Worm (Caenorhabditis elegans) whole organism, L4 larva: ENCODE data around the gene nhr-96.

ENCODE experiments used
- F37D6.2 ChIP-seq: sonication (generic microtip); optimal IDR thresholded peaks from 2 replicates; lab custom pipeline; 2016; ENCODE audit warnings: mild to moderate bottlenecking, missing genetic modification characterization, missing compliant biosample characterization
- F49E8.2 ChIP-seq: sonication (generic microtip); optimal IDR thresholded peaks from 2 replicates; lab custom pipeline; 2016; ENCODE audit warnings: missing compliant biosample characterization, mild to moderate bottlenecking, missing genetic modification characterization, borderline replicate concordance
- Y48G9A.11 ChIP-seq: fragments of 200-800 bp; sonication (Bioruptor generic); IDR thresholded peaks from 2 replicates; pipeline ENCODE4 v1.3.6; 2022; ENCODE audit warnings: missing genetic modification reagents, missing genetic modification characterization, missing compliant biosample characterization
- aha-1 ChIP-seq: fragments of 150-350 bp; peaks from one replicate; lab custom pipeline; 2014; ENCODE audit warnings: missing biosample characterization, missing genetic modification characterization
- aly-2 ChIP-seq: sonication (generic microtip); optimal IDR thresholded peaks from 2 replicates; lab custom pipeline; 2018; ENCODE audit warnings: missing biosample characterization, missing genetic modification characterization
- ama-1 ChIP-seq: fragments of 150-350 bp; optimal IDR thresholded peaks from 2 replicates; lab custom pipeline; 2014; ENCODE audit warnings: inconsistent platforms, mixed read lengths
- arid-1 ChIP-seq: fragments of 200-800 bp; sonication (Bioruptor generic); conservative IDR thresholded peaks from 2 replicates; pipeline ENCODE4 v1.3.6; 2022; ENCODE audit warnings: missing genetic modification reagents, missing genetic modification characterization, missing compliant biosample characterization
- ceh-20 ChIP-seq: fragments of 200-800 bp; sonication (Bioruptor generic); IDR thresholded peaks from 2 replicates; pipeline ENCODE4 v1.3.6; 2022; ENCODE audit warnings: missing genetic modification reagents, missing genetic modification characterization, missing compliant biosample characterization
- ceh-28 ChIP-seq: fragments of 150-350 bp; optimal IDR thresholded peaks from 2 replicates; lab custom pipeline; 2014; ENCODE audit warnings: missing biosample characterization, missing genetic modification reagents, missing genetic modification characterization
- ceh-44 ChIP-seq: fragments of 200-800 bp; sonication (Bioruptor generic); IDR thresholded peaks from 2 replicates; pipeline ENCODE4 v1.3.6; 2022; ENCODE audit warnings: missing genetic modification reagents, missing genetic modification characterization, missing compliant biosample characterization
- cey-2 ChIP-seq: sonication (generic microtip); optimal IDR thresholded peaks from 3 replicates; lab custom pipeline; 2017; ENCODE audit warnings: missing genetic modification characterization, mild to moderate bottlenecking, missing compliant biosample characterization, antibody characterized with exemption, borderline replicate concordance; ENCODE audit not compliant: insufficient read depth
- daf-19 ChIP-seq: fragments of 200-800 bp; sonication (Bioruptor generic); conservative IDR thresholded peaks from 2 replicates; pipeline ENCODE4 v1.3.6; 2022; ENCODE audit warnings: missing genetic modification characterization, missing compliant biosample characterization
- dmd-6 ChIP-seq: fragments of 200-800 bp; sonication (Bioruptor generic); IDR thresholded peaks from 2 replicates; pipeline ENCODE4 v1.3.6; 2022; ENCODE audit warnings: missing genetic modification reagents, missing genetic modification characterization, missing compliant biosample characterization
- dmd-9 ChIP-seq: fragments of 200-800 bp; sonication (Bioruptor generic); IDR thresholded peaks from 2 replicates; pipeline ENCODE4 v1.3.6; 2022; ENCODE audit warnings: missing genetic modification reagents, missing genetic modification characterization, missing compliant biosample characterization
- dve-1 ChIP-seq: sonication (generic microtip); optimal IDR thresholded peaks from 2 replicates; lab custom pipeline; 2017; ENCODE audit warnings: antibody characterized with exemption, mild to moderate bottlenecking, missing genetic modification characterization, missing compliant biosample characterization; ENCODE audit not compliant: insufficient read depth
- egl-43 ChIP-seq: fragments of 200-800 bp; sonication (Bioruptor generic); IDR thresholded peaks from 2 replicates; pipeline ENCODE4 v1.3.6; 2022; ENCODE audit warnings: missing genetic modification reagents, missing genetic modification characterization, missing compliant biosample characterization
- fkh-10 ChIP-seq: fragments of 150-350 bp; optimal IDR thresholded peaks from 2 replicates; lab custom pipeline; 2014; ENCODE audit warnings: missing biosample characterization, missing genetic modification reagents, missing genetic modification characterization
- fos-1 ChIP-seq: fragments of 150-350 bp; optimal IDR thresholded peaks from 2 replicates; lab custom pipeline; 2014; ENCODE audit warnings: missing biosample characterization, missing genetic modification characterization
- hif-1 ChIP-seq, 2 experiments: sonication (generic microtip); optimal IDR thresholded peaks; 2 replicates each; lab custom pipeline; 2016 to 2017; ENCODE audit warnings: missing compliant biosample characterization in 2 of 2, missing genetic modification characterization in 2 of 2, missing genetic modification reagents in 2 of 2, missing genotype in 2 of 2, mild to moderate bottlenecking in 1 of 2
- hlh-11 ChIP-seq: fragments of 200-800 bp; sonication (Bioruptor generic); optimal IDR thresholded peaks from 2 replicates; lab custom pipeline; 2018; ENCODE audit warnings: mild to moderate bottlenecking, missing genetic modification characterization, missing compliant biosample characterization
- hlh-30 ChIP-seq: sonication (generic microtip); optimal IDR thresholded peaks from 2 replicates; lab custom pipeline; 2017; ENCODE audit warnings: antibody characterized with exemption, mild to moderate bottlenecking, missing genetic modification characterization, missing compliant biosample characterization; ENCODE audit not compliant: insufficient read depth
- lin-1 ChIP-seq: fragments of 200-800 bp; sonication (Bioruptor generic); IDR thresholded peaks from 2 replicates; pipeline ENCODE4 v1.3.6; 2022; ENCODE audit warnings: missing genetic modification reagents, missing genetic modification characterization, missing compliant biosample characterization
- lin-15B ChIP-seq: fragments of 150-350 bp; sonication (generic microtip); optimal IDR thresholded peaks from 3 replicates; lab custom pipeline; 2014; ENCODE audit warnings: missing biosample characterization, missing genetic modification characterization
- lin-29 ChIP-seq: fragments of 200-800 bp; sonication (Bioruptor generic); IDR thresholded peaks from 2 replicates; pipeline ENCODE4 v1.3.6; 2022; ENCODE audit warnings: missing genetic modification reagents, missing genetic modification characterization, missing compliant biosample characterization
- lin-38 ChIP-seq: fragments of 200-800 bp; sonication (Bioruptor generic); IDR thresholded peaks from 2 replicates; pipeline ENCODE4 v1.3.6; 2022; ENCODE audit warnings: missing genetic modification reagents, missing genetic modification characterization, missing compliant biosample characterization
- lin-39 ChIP-seq: fragments of 150-350 bp; optimal IDR thresholded peaks from 2 replicates; lab custom pipeline; 2014; ENCODE audit warnings: missing biosample characterization, missing genetic modification reagents, missing genetic modification characterization
- lir-3 ChIP-seq: sonication (generic microtip); optimal IDR thresholded peaks from 2 replicates; lab custom pipeline; 2016; ENCODE audit warnings: mild to moderate bottlenecking, missing genetic modification characterization, missing compliant biosample characterization
- madf-5 ChIP-seq, 2 experiments: fragments of 200-800 bp; sonication (Bioruptor generic); IDR thresholded peaks; 2 replicates each; pipeline ENCODE4 v1.3.6; 2022; ENCODE audit warnings: missing compliant biosample characterization in 2 of 2, missing genetic modification characterization in 2 of 2
- mdt-29 ChIP-seq: fragments of 200-800 bp; sonication (Bioruptor generic); IDR thresholded peaks from 2 replicates; pipeline ENCODE4 v1.3.6; 2022; ENCODE audit warnings: missing genetic modification reagents, missing genetic modification characterization, missing compliant biosample characterization
- mep-1 ChIP-seq: fragments of 150-350 bp; sonication (generic microtip); optimal IDR thresholded peaks from 3 replicates; lab custom pipeline; 2014; ENCODE audit warnings: missing biosample characterization, missing genetic modification characterization
- mes-2 ChIP-seq: sonication (generic microtip); optimal IDR thresholded peaks from 2 replicates; lab custom pipeline; 2016; ENCODE audit warnings: missing genotype, mild to moderate bottlenecking, missing genetic modification characterization, missing compliant biosample characterization; ENCODE audit not compliant: poor library complexity, severe bottlenecking
- mxl-3 ChIP-seq: fragments of 200-800 bp; sonication (Bioruptor generic); optimal IDR thresholded peaks from 2 replicates; lab custom pipeline; 2018; ENCODE audit warnings: mild to moderate bottlenecking, missing genetic modification characterization, missing compliant biosample characterization
- nhr-102 ChIP-seq: sonication (generic microtip); optimal IDR thresholded peaks from 2 replicates; lab custom pipeline; 2016; ENCODE audit warnings: mild to moderate bottlenecking, missing genetic modification characterization, moderate library complexity, missing compliant biosample characterization
- nhr-11 ChIP-seq: fragments of 150-350 bp; optimal IDR thresholded peaks from 2 replicates; lab custom pipeline; 2014; ENCODE audit warnings: missing biosample characterization, missing genetic modification characterization
- nhr-237 ChIP-seq: sonication (generic microtip); optimal IDR thresholded peaks from 2 replicates; lab custom pipeline; 2017; ENCODE audit warnings: missing biosample characterization, missing genetic modification characterization
- nhr-25 ChIP-seq: sonication (generic microtip); optimal IDR thresholded peaks from 2 replicates; lab custom pipeline; 2017; ENCODE audit warnings: missing genetic modification characterization, mild to moderate bottlenecking, missing compliant biosample characterization, antibody characterized with exemption, moderate library complexity, borderline replicate concordance; ENCODE audit not compliant: insufficient read depth
- nhr-28 ChIP-seq: fragments of 150-350 bp; optimal IDR thresholded peaks from 2 replicates; lab custom pipeline; 2014; ENCODE audit warnings: missing biosample characterization, missing genetic modification characterization
- nhr-42 ChIP-seq: fragments of 200-800 bp; sonication (Bioruptor generic); IDR thresholded peaks from 2 replicates; pipeline ENCODE4 v1.3.6; 2022; ENCODE audit warnings: missing genetic modification characterization, missing compliant biosample characterization
- pqm-1 ChIP-seq: sonication (generic microtip); optimal IDR thresholded peaks from 2 replicates; lab custom pipeline; 2017; ENCODE audit warnings: missing biosample characterization, missing genetic modification characterization
- saeg-2 ChIP-seq: fragments of 200-800 bp; sonication (Bioruptor generic); IDR thresholded peaks from 2 replicates; pipeline ENCODE4 v1.3.6; 2022; ENCODE audit warnings: missing genetic modification reagents, missing genetic modification characterization, missing compliant biosample characterization
- set-16 ChIP-seq: fragments of 200-800 bp; sonication (Bioruptor generic); IDR thresholded peaks from 2 replicates; pipeline ENCODE4 v1.3.6; 2022; ENCODE audit warnings: missing genetic modification reagents, missing genetic modification characterization, missing compliant biosample characterization
- skn-1 ChIP-seq: fragments of 150-350 bp; optimal IDR thresholded peaks from 2 replicates; lab custom pipeline; 2014; ENCODE audit warnings: missing biosample characterization, missing genetic modification characterization
- spr-1 ChIP-seq: sonication (generic microtip); optimal IDR thresholded peaks from 2 replicates; lab custom pipeline; 2016; ENCODE audit warnings: mild to moderate bottlenecking, missing genetic modification characterization, missing compliant biosample characterization
- unc-130 ChIP-seq: sonication (generic microtip); optimal IDR thresholded peaks from 2 replicates; lab custom pipeline; 2016; ENCODE audit warnings: missing genetic modification reagents, missing genetic modification characterization, missing compliant biosample characterization
- ztf-11 ChIP-seq: fragments of 150-350 bp; optimal IDR thresholded peaks from 2 replicates; lab custom pipeline; 2014; ENCODE audit warnings: missing biosample characterization, missing genetic modification characterization

nhr-96 gene

DNA sequence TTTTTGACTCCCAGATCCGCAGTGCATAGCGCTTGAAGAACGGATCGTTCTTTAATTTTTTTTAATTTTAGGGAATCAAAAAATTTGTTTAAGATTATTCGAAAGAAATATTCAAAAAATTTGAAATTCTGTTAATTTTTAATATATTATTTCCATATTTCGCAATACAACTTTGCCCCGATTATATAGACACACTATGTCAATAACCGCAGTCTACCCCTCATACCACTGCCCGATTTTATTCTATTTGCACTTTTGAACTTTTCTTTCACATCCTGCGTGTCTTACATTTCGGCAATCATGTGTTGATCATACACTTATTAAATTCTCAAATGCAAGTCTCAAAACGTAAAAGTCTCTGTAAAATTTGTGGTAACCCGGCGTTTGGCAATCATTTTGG, 14.5 kb upstream of the nhr-96 start, which contains the start of gene nhr-56 (continued):
- TF ChIP-seq lir-3 (no peak), lin-1 (GFP tag; lab: Robert Waterston, UW) (no peak), mes-2 (tag; lab: Kevin White, UChicago) (peak; percentile 60), lin-38 (GFP tag; lab: Robert Waterston, UW) (no peak), nhr-11 (tag; lab: Kevin White, UChicago) (no peak), daf-19 (GFP tag; lab: Robert Waterston, UW) (no peak), mdt-29 (GFP tag; lab: Robert Waterston, UW) (no peak), dmd-9 (no peak), nhr-237 (tag; lab: Kevin White, UChicago) (no peak), nhr-102 (tag; lab: Kevin White, UChicago) (peak; percentile 21), hlh-11 (tag; lab: Kevin White, UChicago) (peak; percentile 81), unc-130 (GFP tag; lab: Kevin White, UChicago) (no peak), Y48G9A.11 (GFP tag; lab: Robert Waterston, UW) (no peak), nhr-42 (GFP tag; lab: Robert Waterston, UW) (no peak), spr-1 (tag; lab: Kevin White, UChicago) (no peak), saeg-2 (GFP tag; lab: Robert Waterston, UW) (no peak), cey-2 (tag; lab: Kevin White, UChicago) (no peak), lin-15B (tag; lab: Kevin White, UChicago) (no peak), nhr-25 (tag; lab: Kevin White, UChicago) (no peak), madf-5 (GFP tag; IDR thresholded peaks at IDR 0.05; lab: Robert Waterston, UW) (no peak), dmd-6 (peak; percentile 74), ceh-20 (no peak), mep-1 (tag; lab: Kevin White, UChicago) (peak; percentile 54), F49E8.2 (tag; lab: Kevin White, UChicago) (no peak), dve-1 (tag; lab: Kevin White, UChicago) (peak; percentile 67), nhr-28 (tag; lab: Kevin White, UChicago) (peak; percentile 81), aly-2 (tag; lab: Kevin White, UChicago) (no peak), hif-1 (tag; optimal IDR thresholded peaks at IDR 0.05; lab: Kevin White, UChicago) (no peak), pqm-1 (tag; lab: Kevin White, UChicago) (peak; percentile 55), ceh-44 (no peak), aha-1 (tag; lab: Kevin White, UChicago) (no peak), arid-1 (GFP tag; lab: Robert Waterston, UW) (no peak), mxl-3 (peak; percentile 49), fkh-10 (no peak), set-16 (GFP tag; lab: Robert Waterston, UW) (no peak), lin-39 (tag; lab: Kevin White, UChicago) (no peak)

DNA sequence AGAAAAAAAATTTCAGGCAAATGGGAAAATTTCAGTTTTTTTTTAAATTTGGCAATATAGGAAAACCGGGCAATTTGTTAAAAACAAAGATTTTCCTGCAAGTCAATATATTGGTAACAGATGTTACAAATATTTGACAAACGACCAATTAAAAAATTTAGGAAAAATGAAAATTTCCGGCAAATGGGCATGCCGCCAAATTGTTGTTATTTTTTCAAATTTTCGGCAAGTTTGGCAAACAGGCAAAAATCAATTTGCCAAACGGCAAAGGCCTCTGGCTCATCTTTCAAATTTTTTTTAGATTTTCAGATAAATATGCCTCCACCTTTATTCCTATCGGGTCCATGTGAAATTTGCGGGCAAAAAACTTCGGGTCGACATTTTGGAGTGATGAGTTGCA, 11.5 kb upstream of the nhr-96 start, which contains the start of gene nhr-128:
nhr-128 (plus strand) TSS at position 301 of the 400 bp plus-strand sequence.
- TF ChIP-seq ceh-28 (tag; lab: Kevin White, UChicago) (no peak), lin-29 (GFP tag; lab: Robert Waterston, UW) (no peak), ama-1 (lab: Kevin White, UChicago) (no peak), hlh-30 (tag; lab: Kevin White, UChicago) (no peak), ztf-11 (tag; lab: Kevin White, UChicago) (no peak), skn-1 (no peak), ceh-20 (no peak), mep-1 (tag; lab: Kevin White, UChicago) (no peak), fos-1 (no peak), lin-1 (GFP tag; lab: Robert Waterston, UW) (no peak), F49E8.2 (tag; lab: Kevin White, UChicago) (no peak), madf-5 (GFP tag; IDR thresholded peaks at IDR 0.05; lab: Robert Waterston, UW) (no peak), lin-39 (tag; lab: Kevin White, UChicago) (no peak), egl-43 (no peak), mxl-3 (no peak), dmd-9 (no peak), lir-3 (no peak), mdt-29 (GFP tag; lab: Robert Waterston, UW) (no peak), F37D6.2 (tag; lab: Kevin White, UChicago) (no peak)
